Fruit fly (Drosophila melanogaster): ENCODE data around the gene IFT43.
A peak's percentile ranks its signal among the peaks of the same experiment; 100 is the strongest.

The IFT43 gene

DNA sequence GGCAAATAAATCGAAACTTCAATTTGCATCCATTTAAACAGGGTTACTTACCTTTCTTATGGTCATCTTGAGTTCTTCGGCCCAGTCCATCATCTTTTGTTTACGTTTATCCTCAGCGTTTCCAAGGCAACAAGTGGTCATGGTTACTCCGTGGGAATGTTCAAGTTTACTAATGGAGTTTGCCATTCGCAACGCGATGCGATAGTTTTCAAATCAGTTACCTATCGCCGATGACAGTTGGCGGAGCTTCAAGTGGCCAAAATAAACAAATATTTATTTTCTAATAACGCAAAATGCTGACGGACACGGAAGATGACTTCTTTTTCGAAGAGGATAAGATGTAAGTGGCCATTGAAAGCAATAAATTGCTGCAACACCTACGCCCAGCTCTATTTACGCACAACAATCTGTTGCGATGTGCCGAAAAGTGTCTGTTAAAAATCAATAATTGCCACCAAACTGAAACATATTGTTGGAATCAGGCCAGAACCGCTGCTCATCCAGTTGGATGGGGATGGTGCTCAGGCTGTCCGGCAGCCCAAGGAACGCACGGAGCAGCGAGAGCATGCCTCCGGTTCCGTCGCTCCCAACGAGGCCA is at the start of gene IFT43, which contains the start of gene PICK1:
TSS of gene IFT43 (minus strand) at position 166 of the 598 bp plus-strand sequence.
TSS of gene PICK1 (plus strand) at position 211 of the 598 bp plus-strand sequence.
- TF ChIP-seq CG8478 (optimal IDR thresholded peaks at IDR 0.05) (no peak), CTCF (optimal IDR thresholded peaks at IDR 0.05) (no peak)

DNA sequence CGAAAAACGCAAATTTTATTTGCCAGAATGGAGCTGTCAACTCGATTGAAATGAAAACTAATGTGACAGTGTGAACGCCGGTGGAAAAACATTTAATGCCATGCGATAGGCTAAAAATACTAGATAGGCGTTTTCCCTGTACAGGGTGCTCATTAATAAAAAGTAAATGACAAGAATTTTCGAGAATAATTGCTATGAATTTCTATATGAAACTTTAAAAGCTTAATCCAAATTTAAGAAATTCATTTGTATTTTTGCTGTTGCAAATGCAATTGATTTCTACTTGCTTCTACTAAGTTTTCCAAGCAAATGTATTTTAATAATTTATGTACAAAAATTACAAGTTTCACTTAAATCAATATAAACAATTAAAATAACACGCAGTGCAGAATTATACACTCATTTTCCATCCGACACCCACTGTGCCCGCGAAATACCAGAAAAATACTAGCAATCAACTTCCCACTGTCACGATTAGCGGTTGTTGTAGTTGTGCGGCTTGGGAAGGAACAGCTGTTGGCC is 27.1 kb upstream of the IFT43 start, which contains the start of gene Pih1D1:
TSS of gene Pih1D1 (minus strand) at position 50 of the 522 bp plus-strand sequence.
- TF ChIP-seq CTCF (optimal IDR thresholded peaks at IDR 0.05) (no peak), CG8478 (optimal IDR thresholded peaks at IDR 0.05) (no peak)

DNA sequence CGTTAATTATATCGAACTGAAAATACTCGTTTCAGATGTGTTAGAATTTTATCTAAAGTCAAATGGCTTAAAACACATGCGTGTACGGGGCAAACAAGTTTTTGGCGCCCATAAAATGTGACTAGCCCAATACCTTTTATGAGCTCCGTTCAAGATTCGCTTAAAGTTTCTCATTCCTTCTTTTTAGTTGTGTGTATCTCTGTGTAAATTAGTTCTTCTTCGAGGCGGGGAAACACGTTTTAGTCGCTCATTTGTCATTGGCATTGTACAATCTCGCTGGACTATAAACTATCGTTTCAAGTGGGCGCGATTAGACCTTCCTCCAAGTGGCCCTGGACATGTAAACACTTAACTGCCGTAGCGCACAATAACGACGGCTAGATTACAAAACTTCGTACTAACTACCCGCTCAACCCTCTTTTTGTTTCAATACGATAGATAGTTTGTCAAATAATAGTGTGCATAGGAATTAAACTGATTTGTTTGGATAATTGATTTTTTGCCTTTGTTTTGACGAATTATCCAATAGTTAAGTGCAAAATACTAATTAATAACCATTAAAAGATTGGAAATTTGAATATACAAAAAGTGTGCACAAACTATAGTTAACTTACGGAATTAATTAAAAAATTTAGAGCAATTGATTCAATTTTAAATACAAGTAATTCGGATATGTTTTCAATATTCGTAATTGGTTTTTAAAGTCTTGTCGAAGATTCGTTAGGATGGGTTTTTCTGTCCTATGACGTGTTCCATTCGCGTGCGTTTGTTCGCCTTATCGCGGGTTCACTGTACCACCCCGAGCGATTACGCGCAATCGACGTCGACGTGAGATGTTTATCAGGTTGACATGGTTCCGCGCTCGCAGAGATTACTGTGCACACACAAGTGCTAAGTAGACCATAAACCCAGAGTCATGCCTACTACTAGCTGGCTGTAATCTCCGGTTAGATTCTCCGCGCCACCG is 25.9 kb upstream of the IFT43 start:
- TF ChIP-seq CTCF (optimal IDR thresholded peaks at IDR 0.05) (no peak), CG8478 (optimal IDR thresholded peaks at IDR 0.05) (no peak)

DNA sequence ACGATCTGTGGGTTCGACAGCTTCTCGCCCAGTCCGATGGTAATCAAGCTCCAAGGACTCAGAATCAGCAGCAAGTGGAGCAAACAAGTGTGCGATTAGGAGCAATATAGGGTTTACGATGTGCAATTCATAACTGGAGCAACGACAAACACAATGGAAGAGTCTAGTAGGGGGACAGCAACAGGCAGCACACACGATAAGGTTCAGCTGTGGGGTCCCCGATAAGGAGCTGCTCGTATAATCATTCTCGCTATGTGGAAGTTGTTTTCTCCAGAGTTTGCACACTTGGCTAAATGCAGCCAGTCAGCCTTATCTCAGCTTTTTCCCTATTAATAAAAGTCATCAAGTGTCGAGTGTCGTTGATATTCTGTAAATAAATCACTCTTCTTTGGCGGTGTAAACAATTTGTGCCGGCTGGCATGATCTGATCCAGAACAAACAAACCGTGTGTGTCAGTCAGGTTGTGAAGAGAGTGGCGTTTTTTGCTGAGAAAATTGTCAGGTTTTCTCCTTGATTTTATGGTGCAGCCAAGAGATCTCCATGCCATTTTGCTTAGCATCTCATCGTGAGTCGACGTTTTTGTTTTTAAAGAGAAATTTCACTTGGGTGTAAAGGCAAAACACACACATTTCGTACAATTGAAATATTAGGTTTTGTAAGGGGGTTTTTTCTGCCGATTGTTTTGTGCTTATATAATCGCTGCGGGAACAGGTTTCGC is 25.1 kb upstream of the IFT43 start:
- TF ChIP-seq CG8478 (optimal IDR thresholded peaks at IDR 0.05) (no peak), CTCF (optimal IDR thresholded peaks at IDR 0.05) (no peak)

DNA sequence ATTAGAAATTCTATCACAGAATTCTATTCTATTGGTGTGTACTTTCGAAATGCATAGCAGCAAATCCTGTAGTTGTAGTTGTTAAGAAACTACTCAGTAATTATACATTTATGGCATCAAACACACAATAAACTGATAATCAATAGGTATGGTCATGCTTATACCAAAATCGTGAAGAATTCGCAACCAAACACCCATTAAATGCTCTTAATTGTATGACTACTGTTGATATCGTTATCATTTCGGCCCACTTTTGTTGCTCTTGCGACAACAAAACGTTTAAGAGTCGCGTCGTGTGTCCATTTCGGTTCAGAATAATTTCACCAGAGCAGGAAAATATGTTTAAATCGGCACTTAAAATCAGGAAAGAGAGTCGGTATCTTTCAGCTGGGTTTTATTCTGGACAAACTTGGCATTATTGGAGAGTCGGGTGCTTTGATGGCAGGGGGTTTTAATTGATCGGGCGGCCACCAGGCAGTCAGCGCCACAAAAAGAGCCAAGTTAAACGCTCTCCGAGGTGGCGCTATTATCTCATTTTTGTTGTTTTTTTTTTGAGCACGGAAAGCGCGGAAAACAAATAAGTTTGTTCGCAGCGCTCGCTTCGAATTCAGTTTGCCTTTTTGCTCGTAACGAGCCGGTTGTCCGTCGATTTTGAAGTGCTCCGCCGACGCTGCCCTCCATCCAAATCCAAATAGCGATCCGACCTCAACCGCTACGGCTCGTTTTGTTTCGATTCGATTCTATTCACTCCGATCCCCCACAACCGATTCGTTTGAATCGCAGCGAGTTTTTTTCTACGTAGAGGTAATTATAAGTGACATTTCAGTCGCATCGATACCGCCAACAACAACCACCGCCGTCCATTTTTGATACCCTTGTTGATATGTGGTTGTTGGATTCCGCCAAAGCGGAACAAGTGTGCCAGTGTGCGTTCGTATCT is 23.9 kb upstream of the IFT43 start, which contains the start of gene MRP:
TSS of gene MRP (plus strand) at position 609 of the 940 bp plus-strand sequence.
- TF ChIP-seq CTCF (optimal IDR thresholded peaks at IDR 0.05): no peak
- no peak for TF ChIP-seq CG8478 (optimal IDR thresholded peaks at IDR 0.05)

DNA sequence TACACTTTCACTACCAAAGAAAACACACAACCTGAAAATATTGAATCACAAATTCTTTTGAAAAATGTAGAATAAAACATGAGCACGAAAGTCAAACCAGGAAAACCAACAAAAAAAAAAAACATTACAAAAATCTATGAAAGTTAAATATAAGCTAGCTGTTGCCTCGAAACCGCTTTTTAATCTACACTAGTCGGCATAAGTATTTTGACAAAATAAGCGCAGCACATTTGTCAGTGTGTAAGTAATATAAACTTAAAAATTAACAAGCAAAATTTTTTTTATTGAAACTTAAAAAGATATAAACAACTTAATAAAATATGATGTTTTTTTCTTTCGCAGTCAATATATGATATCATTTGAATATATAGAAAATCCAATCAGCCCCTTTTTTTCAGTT is 18.1 kb upstream of the IFT43 start, which contains the start of gene CG5787:
TSS of gene CG5787 (minus strand) at position 101 of the 400 bp plus-strand sequence.
- TF ChIP-seq CG8478 (optimal IDR thresholded peaks at IDR 0.05) (no peak), CTCF (optimal IDR thresholded peaks at IDR 0.05) (no peak)

DNA sequence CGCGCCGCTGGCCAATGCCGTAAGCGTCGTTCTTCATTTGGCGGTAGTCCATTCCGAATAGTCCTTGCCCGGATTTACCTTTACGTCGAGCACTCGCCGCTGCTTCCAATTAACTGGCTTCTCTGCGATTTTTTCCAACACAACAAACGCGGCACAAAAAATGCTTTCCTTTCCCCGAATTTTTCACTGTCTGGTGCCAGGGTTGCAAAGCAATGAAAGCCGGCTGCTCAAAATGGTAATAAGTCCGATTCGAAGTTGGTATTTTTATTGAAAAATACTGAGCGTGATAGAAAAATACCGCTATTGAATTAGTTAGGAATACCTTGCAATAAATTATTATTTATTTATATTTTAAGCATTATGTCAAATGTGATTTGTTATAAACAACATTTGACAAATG is 17.5 kb upstream of the IFT43 start:
- TF ChIP-seq CTCF (optimal IDR thresholded peaks at IDR 0.05): no peak
- no peak for TF ChIP-seq CG8478 (optimal IDR thresholded peaks at IDR 0.05)

DNA sequence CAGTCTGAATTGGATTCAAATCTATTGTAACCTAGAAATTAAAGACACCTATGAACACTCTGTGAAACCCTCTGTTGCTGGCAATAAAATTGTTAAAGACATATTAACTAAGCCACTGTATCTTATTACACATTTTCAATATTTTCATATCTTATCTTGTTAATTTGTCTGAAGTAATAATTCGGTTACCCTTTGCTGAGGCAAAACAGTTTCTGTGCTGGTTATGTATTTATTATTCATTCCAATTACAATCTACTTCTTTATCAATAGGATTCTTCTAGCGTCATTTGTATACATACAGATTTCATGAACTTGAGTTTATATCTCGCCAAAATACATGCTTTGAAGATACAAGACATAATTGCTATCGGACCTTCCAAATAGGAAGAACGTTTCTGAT is 13.8 kb upstream of the IFT43 start:
- no peak for TF ChIP-seq CTCF (optimal IDR thresholded peaks at IDR 0.05)
- no peak for TF ChIP-seq CG8478 (optimal IDR thresholded peaks at IDR 0.05)

DNA sequence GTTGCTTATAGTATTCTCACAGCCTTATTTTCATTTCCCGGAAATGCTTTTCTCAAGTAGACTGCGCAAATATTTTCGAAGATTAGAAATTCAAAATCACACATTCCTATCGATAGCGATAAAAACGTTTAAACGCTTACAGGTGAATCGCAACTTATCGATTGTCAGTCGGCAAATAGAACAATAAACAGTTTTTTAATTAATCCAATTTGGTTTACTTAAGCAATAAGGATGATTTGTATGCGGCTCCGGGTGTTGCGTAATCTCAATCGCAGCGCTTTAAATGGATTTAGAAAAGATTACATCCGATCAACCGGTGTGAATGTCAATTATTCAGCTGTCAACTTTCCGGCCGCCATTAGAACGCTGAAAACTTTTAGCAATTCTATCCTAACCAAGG is 12.8 kb upstream of the IFT43 start, which contains the start of the genes CG6180 and CG15484:
TSS of gene CG6180 (plus strand) at position 122 of the 400 bp plus-strand sequence.
TSS of gene CG15484 (minus strand) at position 172 of the 400 bp plus-strand sequence.
- TF ChIP-seq CTCF (optimal IDR thresholded peaks at IDR 0.05) (no peak), CG8478 (optimal IDR thresholded peaks at IDR 0.05) (no peak)

DNA sequence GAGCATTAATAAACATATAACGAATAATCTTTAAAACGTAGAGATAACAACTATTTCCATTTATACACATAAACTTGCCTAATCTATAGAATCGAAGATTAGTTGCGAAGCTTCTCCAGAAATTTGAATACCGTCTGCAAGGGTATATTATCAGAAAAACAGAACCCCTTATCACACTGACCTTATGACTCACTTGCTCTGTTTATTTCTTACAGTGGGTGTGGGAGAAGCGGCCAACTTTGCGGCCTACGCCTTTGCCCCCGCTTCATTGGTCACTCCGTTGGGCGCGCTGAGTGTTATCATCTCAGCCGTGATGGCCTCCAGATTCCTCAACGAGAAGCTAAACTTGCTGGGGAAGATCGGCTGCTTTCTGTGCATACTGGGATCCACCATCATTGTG is 10.6 kb upstream of the IFT43 start:
- TF ChIP-seq CTCF (optimal IDR thresholded peaks at IDR 0.05): no peak
- no peak for TF ChIP-seq CG8478 (optimal IDR thresholded peaks at IDR 0.05)

DNA sequence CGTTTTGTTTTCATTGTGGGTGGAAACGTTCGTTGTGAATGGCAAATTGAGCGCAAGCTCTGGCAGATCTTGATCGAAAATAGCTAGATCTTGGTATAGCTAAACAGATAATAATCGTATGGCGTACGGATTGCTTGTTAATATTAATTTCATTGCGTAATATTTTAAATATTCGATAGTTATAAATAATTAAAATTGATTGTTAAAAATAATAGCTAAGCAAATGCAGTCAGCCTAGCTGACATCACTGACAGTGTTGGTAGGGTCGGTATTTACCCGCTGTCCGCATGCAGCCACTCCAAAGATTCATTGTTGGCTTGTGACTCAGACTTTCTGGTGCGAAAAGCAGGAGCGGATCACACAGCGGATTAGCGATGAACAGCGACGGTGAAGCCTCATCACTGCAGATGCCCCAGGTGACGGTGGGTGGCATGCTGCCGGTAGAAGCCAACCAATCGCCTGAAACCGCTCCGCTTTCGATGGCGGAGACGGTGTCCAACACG is 9.7 kb upstream of the IFT43 start, which contains the start of the genes CG5776 and spict:
TSS of gene CG5776 (minus strand) at position 34 of the 503 bp plus-strand sequence.
TSS of gene spict (plus strand) at position 308 of the 503 bp plus-strand sequence.
- TF ChIP-seq CTCF (optimal IDR thresholded peaks at IDR 0.05) (peak in 1 of 2 experiments; percentile 15), CG8478 (optimal IDR thresholded peaks at IDR 0.05) (no peak)

DNA sequence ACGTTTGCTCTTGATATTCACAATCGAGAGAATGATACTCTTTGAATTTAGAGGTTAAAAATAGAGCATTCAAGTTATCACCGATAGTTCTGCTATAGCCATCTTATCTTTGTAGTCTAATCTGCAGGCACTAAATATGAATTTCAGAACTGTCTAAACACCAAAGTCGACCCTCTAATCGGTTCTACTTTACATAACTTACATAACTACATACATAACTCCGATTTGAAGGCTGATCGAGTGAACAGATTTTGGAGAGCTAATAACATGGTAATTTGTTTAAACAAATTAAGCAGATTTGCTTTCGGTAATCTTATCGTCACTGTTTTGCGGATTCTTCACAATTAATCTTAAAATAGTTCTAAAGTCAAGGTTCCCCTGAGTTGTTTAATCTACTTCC is 6.7 kb upstream of the IFT43 start:
- TF ChIP-seq CG8478 (optimal IDR thresholded peaks at IDR 0.05) (no peak), CTCF (optimal IDR thresholded peaks at IDR 0.05) (no peak)

DNA sequence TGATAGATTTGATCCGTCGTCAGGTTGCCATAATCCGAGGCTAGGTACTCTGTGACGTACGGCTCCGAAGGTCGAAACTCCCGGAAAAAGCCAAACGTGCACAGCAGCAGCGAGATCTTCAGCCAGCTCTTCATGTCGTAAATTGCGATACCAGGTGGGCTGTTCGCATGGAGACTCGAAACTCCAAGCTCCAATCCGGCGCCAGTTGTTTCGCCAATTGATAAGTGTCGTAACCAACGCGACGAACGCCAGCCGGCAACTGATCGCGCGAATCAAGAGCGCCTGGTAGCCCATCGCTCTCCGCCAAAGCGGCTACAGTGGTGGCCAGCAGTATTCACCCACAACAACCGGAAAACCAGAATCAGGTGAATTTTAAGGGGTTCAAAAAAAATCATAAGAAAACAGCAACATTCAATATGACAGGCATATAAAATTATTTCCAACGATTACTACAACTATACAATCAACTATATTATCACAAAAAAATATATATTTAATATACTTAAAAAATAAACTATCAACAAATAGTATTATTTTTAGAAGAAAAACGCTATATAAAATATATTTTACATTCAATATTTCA is 5.7 kb upstream of the IFT43 start, which contains the start of gene CG17036:
TSS of gene CG17036 (minus strand) at position 366 of the 583 bp plus-strand sequence.
- no peak for TF ChIP-seq CTCF (optimal IDR thresholded peaks at IDR 0.05)
- TF ChIP-seq CG8478 (optimal IDR thresholded peaks at IDR 0.05): no peak

Measured in S2 (cell line).